Worm (Caenorhabditis elegans): Measurements from ENCODE around the gene rfc-4.

rfc-4 gene

DNA sequence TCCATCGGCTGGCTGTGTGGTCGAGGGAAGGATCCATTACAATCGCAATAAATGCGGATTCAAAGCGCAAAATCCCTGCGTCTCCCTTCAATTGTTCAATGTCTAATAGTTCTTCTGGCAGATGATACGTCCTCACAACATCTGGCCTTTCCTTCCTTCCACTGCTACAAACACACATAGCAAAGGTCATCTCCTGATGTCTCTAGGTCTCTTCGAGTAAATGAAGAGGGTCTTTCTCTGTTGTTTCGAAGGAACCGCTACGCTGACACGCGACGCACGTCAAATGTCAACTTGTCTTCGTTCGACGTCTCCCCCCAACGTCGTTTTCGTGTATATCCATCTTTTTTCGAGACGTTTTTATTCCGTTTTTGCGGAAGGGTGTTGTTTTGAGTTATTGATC is 6.8 kb downstream of the rfc-4 start (continued):
- no peak for TF ChIP-seq Y67H2A.10 (GFP tag; conservative IDR thresholded peaks at IDR 0.05)
- peak; percentile 48 for TF ChIP-seq ceh-27 (GFP tag; optimal IDR thresholded peaks at IDR 0.05)
- TF ChIP-seq F52B5.7 (tag; optimal IDR thresholded peaks at IDR 0.05), result no peak
- peak; percentile 97 for TF ChIP-seq unc-62 (GFP tag; optimal IDR thresholded peaks at IDR 0.05)
- no peak for TF ChIP-seq rpc-1 (optimal IDR thresholded peaks at IDR 0.05)
- TF ChIP-seq rpc-1 (tag; optimal IDR thresholded peaks at IDR 0.05), result no peak
- TF ChIP-seq K12H6.12 (tag; optimal IDR thresholded peaks at IDR 0.05), result peak; percentile 15
- 0 out of 2 replicates have a peak, but pooled peaks have one; percentile 45 for TF ChIP-seq ekl-4 (GFP tag; IDR thresholded peaks at IDR 0.05)
- TF ChIP-seq Y79H2A.3 (GFP tag; conservative IDR thresholded peaks at IDR 0.05), result no peak
- no peak for TF ChIP-seq pbrm-1 (GFP tag; IDR thresholded peaks at IDR 0.05)
- TF ChIP-seq ztf-26 (tag; optimal IDR thresholded peaks at IDR 0.05), result peak; percentile 28
- TF ChIP-seq madf-3 (GFP tag; IDR thresholded peaks at IDR 0.05), result peak; percentile 79; the same call in 1 of the 2 replicates
- TF ChIP-seq nfya-2 (GFP tag; IDR thresholded peaks at IDR 0.05), result no peak

DNA sequence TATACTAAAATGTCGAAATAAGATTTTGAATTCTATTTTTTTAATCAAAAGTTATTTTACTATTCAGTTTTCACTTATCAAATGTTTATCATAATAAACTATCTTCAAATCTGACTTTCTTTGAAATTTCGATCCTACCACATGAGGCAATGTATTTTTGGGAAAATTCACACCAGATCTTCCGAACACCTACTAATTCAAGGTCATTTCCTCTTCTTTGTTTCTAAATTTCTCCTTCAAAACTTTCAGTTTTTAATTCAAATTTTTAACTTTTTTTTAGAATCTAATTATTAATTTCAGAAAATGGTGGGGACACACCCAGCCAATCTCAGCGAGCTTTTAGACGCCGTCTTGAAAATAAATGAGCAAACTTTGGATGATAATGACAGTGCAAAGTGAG is 7.5 kb downstream of the rfc-4 start, which contains the start of gene ceh-20:
TSS of gene ceh-20 (plus strand) at position 301 of the 400 bp plus-strand sequence.
- TF ChIP-seq sptf-2 (GFP tag; optimal IDR thresholded peaks at IDR 0.05) (no peak), nhr-120 (GFP tag; IDR thresholded peaks at IDR 0.05) (no peak), bed-1 (GFP tag; IDR thresholded peaks at IDR 0.05) (no peak), mxl-1 (tag; optimal IDR thresholded peaks at IDR 0.05) (no peak), F49E8.2 (tag; optimal IDR thresholded peaks at IDR 0.05; ENCODE audit: insufficient read depth) (no peak), snpc-1.3 (tag; optimal IDR thresholded peaks at IDR 0.05; ENCODE audit: insufficient read depth) (no peak), C17E4.6 (GFP tag; IDR thresholded peaks at IDR 0.05) (no peak), attf-6 (GFP tag; IDR thresholded peaks at IDR 0.05) (no peak), chd-7 (tag; optimal IDR thresholded peaks at IDR 0.05) (no peak), dox-1 (GFP tag; IDR thresholded peaks at IDR 0.05) (no peak), nhr-27 (tag; optimal IDR thresholded peaks at IDR 0.05) (no peak)

DNA sequence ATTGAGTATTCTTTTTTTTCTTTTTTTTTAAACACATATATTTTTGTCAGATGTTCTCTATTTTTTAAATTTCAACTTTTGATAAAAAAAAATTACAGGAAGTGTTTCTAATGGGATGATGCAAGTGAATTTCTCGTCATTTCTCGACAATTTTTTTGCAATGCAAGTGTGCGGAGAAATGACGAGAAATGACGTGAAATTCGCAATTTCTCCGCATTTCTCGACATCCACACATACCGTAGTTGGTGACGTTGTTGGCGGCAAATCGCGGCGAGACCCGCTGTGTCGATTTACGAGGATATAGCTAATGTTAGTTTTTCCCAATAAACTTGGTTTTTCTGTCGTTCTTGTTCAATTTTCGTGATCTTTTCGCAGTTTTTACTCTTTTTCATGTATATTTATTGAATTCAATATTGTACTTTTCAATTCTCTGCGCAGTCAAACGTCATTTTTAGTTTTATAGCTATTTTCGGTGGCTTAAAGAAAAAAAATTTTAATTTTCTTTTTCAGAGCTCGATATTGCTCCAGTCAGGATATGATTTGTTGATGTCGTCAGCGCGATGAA is 10.0 kb downstream of the rfc-4 start, which contains the start of gene F31E3.6:
TSS of gene F31E3.6 (plus strand) at position 93 of the 565 bp plus-strand sequence.
- peak; percentile 96 for TF ChIP-seq F33H1.4 (GFP tag; IDR thresholded peaks at IDR 0.05)
- TF ChIP-seq mcd-1 (GFP tag; IDR thresholded peaks at IDR 0.05), result peak; percentile 68
- peak; percentile 59; the same call in 1 of the 2 replicates for TF ChIP-seq dox-1 (GFP tag; IDR thresholded peaks at IDR 0.05)
- peak; percentile 35 for TF ChIP-seq lsl-1 (GFP tag; optimal IDR thresholded peaks at IDR 0.05)
- TF ChIP-seq nfyb-1 (GFP tag; IDR thresholded peaks at IDR 0.05), result peak; percentile 37; the same call in 1 of the 2 replicates
- peak; percentile 51; the same call in 1 of the 2 replicates for TF ChIP-seq D2030.7 (GFP tag; IDR thresholded peaks at IDR 0.05)

DNA sequence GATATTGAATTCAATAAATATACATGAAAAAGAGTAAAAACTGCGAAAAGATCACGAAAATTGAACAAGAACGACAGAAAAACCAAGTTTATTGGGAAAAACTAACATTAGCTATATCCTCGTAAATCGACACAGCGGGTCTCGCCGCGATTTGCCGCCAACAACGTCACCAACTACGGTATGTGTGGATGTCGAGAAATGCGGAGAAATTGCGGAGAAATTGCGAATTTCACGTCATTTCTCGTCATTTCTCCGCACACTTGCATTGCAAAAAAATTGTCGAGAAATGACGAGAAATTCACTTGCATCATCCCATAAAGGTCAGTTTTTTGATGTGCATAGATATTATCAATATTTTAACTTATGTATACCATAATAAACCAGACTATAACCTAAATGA is 13.1 kb downstream of the rfc-4 start:
- TF ChIP-seq dox-1 (GFP tag; IDR thresholded peaks at IDR 0.05), result peak; percentile 46; the same call in 1 of the 2 replicates
- peak; percentile 40; the same call in 1 of the 2 replicates for TF ChIP-seq madf-6 (GFP tag; IDR thresholded peaks at IDR 0.05)
- peak; percentile 96 for TF ChIP-seq F33H1.4 (GFP tag; IDR thresholded peaks at IDR 0.05)
- TF ChIP-seq mcd-1 (GFP tag; IDR thresholded peaks at IDR 0.05), result peak; percentile 47
- TF ChIP-seq D2030.7 (GFP tag; IDR thresholded peaks at IDR 0.05), result peak; percentile 52; the same call in 1 of the 2 replicates

DNA sequence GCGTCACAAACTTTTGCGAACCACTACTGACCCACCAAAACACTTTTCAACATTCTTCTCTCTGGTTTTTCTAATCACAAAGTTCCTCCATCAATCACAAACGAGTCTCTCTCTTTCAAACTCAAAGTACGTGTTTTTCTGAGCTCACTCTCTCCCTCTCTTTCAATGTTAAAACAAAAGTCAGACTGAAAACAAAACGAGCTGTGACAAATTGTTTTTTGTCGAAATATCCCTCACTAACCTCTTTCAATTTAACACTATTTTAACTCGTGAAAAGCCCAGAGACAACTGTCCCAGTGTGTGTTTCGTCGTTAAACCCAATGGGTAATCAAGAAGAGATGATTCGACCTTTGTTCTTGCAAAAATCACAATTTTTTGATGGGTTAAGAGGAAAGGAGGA is 16.0 kb downstream of the rfc-4 start:
- TF ChIP-seq rec-8 (tag; optimal IDR thresholded peaks at IDR 0.05) (no peak), B0336.3 (GFP tag; IDR thresholded peaks at IDR 0.05) (no peak), nhr-179 (tag; optimal IDR thresholded peaks at IDR 0.05) (no peak), K12H6.12 (tag; optimal IDR thresholded peaks at IDR 0.05) (peak; percentile 44), egl-44 (GFP tag; IDR thresholded peaks at IDR 0.05) (no peak), ztf-28 (GFP tag; IDR thresholded peaks at IDR 0.05) (no peak), F55B11.4 (tag; optimal IDR thresholded peaks at IDR 0.05; ENCODE audit: borderline replicate concordance, insufficient read depth) (no peak), nhr-80 (tag; optimal IDR thresholded peaks at IDR 0.05) (peak; percentile 29), F57A8.1 (GFP tag; optimal IDR thresholded peaks at IDR 0.05) (no peak), unc-130 (GFP tag; optimal IDR thresholded peaks at IDR 0.05) (no peak), F37B4.10 (GFP tag; IDR thresholded peaks at IDR 0.05) (no peak), K11D2.4 (GFP tag; IDR thresholded peaks at IDR 0.05) (no peak), lir-1 (GFP tag; conservative IDR thresholded peaks at IDR 0.05) (no peak)

Data from whole organism, young adult.